Fruit fly (Drosophila melanogaster) whole organism, embryonic: ENCODE results near the gene tho2.

Experiments used
- Aef1 ChIP-seq: fragments of 200-800 bp; sonication (Bioruptor generic); IDR thresholded peaks from 3 replicates; pipeline ENCODE4 v1.3.6; 2022; ENCODE audit warnings: missing biosample characterization, missing genetic modification characterization
- CG1024 ChIP-seq: fragments of 200-800 bp; sonication (Bioruptor generic); IDR thresholded peaks from 2 replicates; pipeline ENCODE4 v1.3.6; 2022; ENCODE audit warnings: missing biosample characterization, missing genetic modification characterization
- CG12155 ChIP-seq: fragments of 200-800 bp; sonication (Bioruptor generic); optimal IDR thresholded peaks from 3 replicates; lab custom pipeline; 2016; ENCODE audit warnings: missing biosample characterization, missing genetic modification characterization
- CG1233 ChIP-seq: fragments of 200-800 bp; sonication (Bioruptor generic); optimal IDR thresholded peaks from 4 replicates; lab custom pipeline; 2018; ENCODE audit warnings: missing biosample characterization, mild to moderate bottlenecking, missing genetic modification characterization
- CG12659 ChIP-seq: fragments of 200-800 bp; sonication (Bioruptor generic); optimal IDR thresholded peaks from 3 replicates; lab custom pipeline; 2017; ENCODE audit warnings: mild to moderate bottlenecking, missing biosample characterization, missing genetic modification reagents, missing genetic modification characterization
- CG13123 ChIP-seq: fragments of 200-800 bp; sonication (Bioruptor generic); optimal IDR thresholded peaks from 2 replicates; lab custom pipeline; 2016; ENCODE audit warnings: missing biosample characterization, missing genetic modification characterization
- CG1529 ChIP-seq: fragments of 200-800 bp; sonication (Bioruptor generic); optimal IDR thresholded peaks from 3 replicates; lab custom pipeline; 2018; ENCODE audit warnings: missing biosample characterization, missing genetic modification characterization
- CG1602 ChIP-seq: fragments of 200-800 bp; sonication (Bioruptor generic); optimal IDR thresholded peaks from 3 replicates; lab custom pipeline; 2016; ENCODE audit warnings: missing biosample characterization, missing genetic modification characterization
- CG16779 ChIP-seq: fragments of 200-800 bp; sonication (Bioruptor generic); IDR thresholded peaks from 2 replicates; pipeline ENCODE4 v1.3.6; 2022; ENCODE audit warnings: missing biosample characterization, missing genetic modification characterization
- CG17912 ChIP-seq: fragments of 200-800 bp; sonication (Bioruptor generic); optimal IDR thresholded peaks from 2 replicates; lab custom pipeline; 2018; ENCODE audit warnings: missing biosample characterization, mild to moderate bottlenecking, missing genetic modification characterization
- CG18619 ChIP-seq: fragments of 200-800 bp; sonication (Bioruptor generic); optimal IDR thresholded peaks from 3 replicates; lab custom pipeline; 2017; ENCODE audit warnings: missing biosample characterization, mild to moderate bottlenecking, missing genetic modification characterization
- CG31365 ChIP-seq: fragments of 200-800 bp; sonication (Bioruptor generic); optimal IDR thresholded peaks from 2 replicates; lab custom pipeline; 2018; ENCODE audit warnings: missing biosample characterization, mild to moderate bottlenecking, missing genetic modification characterization
- CG4360 ChIP-seq: fragments of 200-800 bp; sonication (Bioruptor generic); IDR thresholded peaks from 2 replicates; pipeline ENCODE4 v1.3.6; 2022; ENCODE audit warnings: missing biosample characterization, missing genetic modification characterization
- CG6654 ChIP-seq: fragments of 200-800 bp; sonication (Bioruptor generic); optimal IDR thresholded peaks from 2 replicates; lab custom pipeline; 2017; ENCODE audit warnings: missing biosample characterization, mild to moderate bottlenecking, missing genetic modification characterization
- CG7556 ChIP-seq: fragments of 200-800 bp; sonication (Bioruptor generic); optimal IDR thresholded peaks from 2 replicates; lab custom pipeline; 2017; ENCODE audit warnings: missing biosample characterization, mild to moderate bottlenecking, missing genetic modification characterization
- CG8281 ChIP-seq: fragments of 200-800 bp; sonication (Bioruptor generic); optimal IDR thresholded peaks from 2 replicates; lab custom pipeline; 2018; ENCODE audit warnings: missing biosample characterization, mild to moderate bottlenecking, missing genetic modification characterization, moderate library complexity
- CG8359 ChIP-seq: fragments of 200-800 bp; sonication (Bioruptor generic); optimal IDR thresholded peaks from 2 replicates; lab custom pipeline; 2017; ENCODE audit warnings: missing biosample characterization, mild to moderate bottlenecking, missing genetic modification characterization, borderline replicate concordance
- CG9215 ChIP-seq: fragments of 200-800 bp; sonication (Bioruptor generic); IDR thresholded peaks from 2 replicates; pipeline ENCODE4 v1.3.6; 2022; ENCODE audit warnings: missing biosample characterization, missing genetic modification characterization
- CG9932 ChIP-seq: fragments of 200-800 bp; sonication (Bioruptor generic); IDR thresholded peaks from 2 replicates; pipeline ENCODE4 v1.3.6; 2022; ENCODE audit warnings: missing biosample characterization, missing genetic modification characterization
- Dad ChIP-seq: fragments of 200-800 bp; sonication (Bioruptor generic); optimal IDR thresholded peaks from 3 replicates; lab custom pipeline; 2016; ENCODE audit warnings: missing biosample characterization, missing genetic modification characterization
- Dek ChIP-seq: fragments of 200-800 bp; sonication (Bioruptor generic); optimal IDR thresholded peaks from 3 replicates; lab custom pipeline; 2019; ENCODE audit warnings: missing biosample characterization, mild to moderate bottlenecking, missing genetic modification characterization, moderate library complexity
- E2f1 ChIP-seq: fragments of 200-800 bp; sonication (Bioruptor generic); IDR thresholded peaks from 2 replicates; pipeline ENCODE4 v1.3.6; 2022; ENCODE audit warnings: missing biosample characterization, missing genetic modification characterization
- Nf-YA ChIP-seq: fragments of 200-800 bp; sonication (Bioruptor generic); IDR thresholded peaks from 2 replicates; pipeline ENCODE4 v1.3.6; 2022; ENCODE audit warnings: missing biosample characterization, missing genetic modification characterization
- Opbp ChIP-seq: fragments of 200-800 bp; sonication (Bioruptor generic); IDR thresholded peaks from 3 replicates; pipeline ENCODE4 v1.3.6; 2022; ENCODE audit warnings: missing biosample characterization, missing genetic modification characterization; ENCODE audit not compliant: partially characterized antibody
- Six4 ChIP-seq: fragments of 200-800 bp; sonication (Bioruptor generic); optimal IDR thresholded peaks from 2 replicates; lab custom pipeline; 2016; ENCODE audit warnings: missing biosample characterization, missing genetic modification characterization
- TFAM ChIP-seq: fragments of 200-800 bp; sonication (Bioruptor generic); optimal IDR thresholded peaks from 2 replicates; lab custom pipeline; 2017; ENCODE audit warnings: missing biosample characterization, missing genetic modification characterization, inconsistent platforms
- Tbp ChIP-seq: fragments of >200 bp; optimal IDR thresholded peaks from 2 replicates; lab custom pipeline; 2018; ENCODE audit warnings: missing biosample characterization, missing genetic modification characterization
- Xrp1 ChIP-seq: fragments of 200-800 bp; sonication (Bioruptor generic); IDR thresholded peaks from 2 replicates; pipeline ENCODE4 v1.3.6; 2022; ENCODE audit warnings: missing biosample characterization, missing genetic modification characterization
- caup ChIP-seq: fragments of 200-800 bp; sonication (Bioruptor generic); optimal IDR thresholded peaks from 3 replicates; lab custom pipeline; 2017; ENCODE audit warnings: missing biosample characterization, mild to moderate bottlenecking, missing genetic modification characterization, moderate library complexity; ENCODE audit not compliant: severe bottlenecking
- croc ChIP-seq: fragments of 200-800 bp; sonication (Bioruptor generic); conservative IDR thresholded peaks from 3 replicates; pipeline ENCODE4 v1.3.6; 2022; ENCODE audit warnings: missing biosample characterization, missing genetic modification characterization
- disco-r ChIP-seq: fragments of 200-800 bp; sonication (Bioruptor generic); optimal IDR thresholded peaks from 2 replicates; lab custom pipeline; 2016; ENCODE audit warnings: missing biosample characterization, missing genetic modification characterization
- dm ChIP-seq: fragments of 200-800 bp; sonication (Bioruptor generic); optimal IDR thresholded peaks from 3 replicates; lab custom pipeline; 2016; ENCODE audit warnings: missing biosample characterization, missing genetic modification characterization
- eve ChIP-seq, 2 experiments: fragments of >200 bp; optimal IDR thresholded peaks; 2 replicates each; lab custom pipeline; 2017; ENCODE audit warnings: missing biosample characterization in 2 of 2, missing genetic modification characterization in 2 of 2
- eyg ChIP-seq: fragments of 200-800 bp; sonication (Bioruptor generic); optimal IDR thresholded peaks from 3 replicates; lab custom pipeline; 2016; ENCODE audit warnings: missing biosample characterization, missing genetic modification characterization
- fd3F ChIP-seq: fragments of 200-800 bp; sonication (Bioruptor generic); optimal IDR thresholded peaks from 2 replicates; lab custom pipeline; 2018; ENCODE audit warnings: missing biosample characterization, mild to moderate bottlenecking, missing genetic modification characterization, moderate library complexity
- ftz-f1 ChIP-seq: fragments of 200-800 bp; sonication (Bioruptor generic); optimal IDR thresholded peaks from 2 replicates; lab custom pipeline; 2016; ENCODE audit warnings: missing biosample characterization, missing genetic modification characterization
- gsb-n ChIP-seq: fragments of 200-800 bp; sonication (Bioruptor generic); optimal IDR thresholded peaks from 3 replicates; lab custom pipeline; 2018; ENCODE audit warnings: missing biosample characterization, mild to moderate bottlenecking, missing genetic modification characterization
- her ChIP-seq: fragments of 200-800 bp; sonication (Bioruptor generic); optimal IDR thresholded peaks from 2 replicates; lab custom pipeline; 2016; ENCODE audit warnings: missing biosample characterization, missing genetic modification characterization
- lilli ChIP-seq: fragments of 200-800 bp; sonication (Bioruptor generic); optimal IDR thresholded peaks from 3 replicates; lab custom pipeline; 2016; ENCODE audit warnings: missing biosample characterization, missing genetic modification characterization
- lmd ChIP-seq: fragments of 200-800 bp; sonication (Bioruptor generic); IDR thresholded peaks from 2 replicates; pipeline ENCODE4 v1.3.6; 2022; ENCODE audit warnings: missing biosample characterization, missing genetic modification characterization
- luna ChIP-seq: fragments of 200-800 bp; sonication (Bioruptor generic); optimal IDR thresholded peaks from 2 replicates; lab custom pipeline; 2016; ENCODE audit warnings: missing biosample characterization, missing genetic modification characterization
- nerfin-1 ChIP-seq: fragments of 200-800 bp; sonication (Bioruptor generic); optimal IDR thresholded peaks from 3 replicates; lab custom pipeline; 2019; ENCODE audit warnings: missing biosample characterization, mild to moderate bottlenecking, missing genetic modification characterization, moderate library complexity
- onecut ChIP-seq: fragments of 200-800 bp; sonication (Bioruptor generic); IDR thresholded peaks from 2 replicates; pipeline ENCODE4 v1.3.6; 2022; ENCODE audit warnings: missing biosample characterization, missing genetic modification characterization
- org-1 ChIP-seq: fragments of 200-800 bp; sonication (Bioruptor generic); optimal IDR thresholded peaks from 2 replicates; lab custom pipeline; 2017; ENCODE audit warnings: missing biosample characterization, missing genetic modification characterization
- ro ChIP-seq: fragments of 200-800 bp; sonication (Bioruptor generic); IDR thresholded peaks from 2 replicates; pipeline ENCODE4 v1.3.6; 2022; ENCODE audit warnings: missing biosample characterization, missing genetic modification characterization
- sima ChIP-seq: fragments of 200-800 bp; sonication (Bioruptor generic); optimal IDR thresholded peaks from 2 replicates; lab custom pipeline; 2016; ENCODE audit warnings: missing biosample characterization, missing genetic modification characterization
- sob ChIP-seq: fragments of 200-800 bp; sonication (Bioruptor generic); IDR thresholded peaks from 2 replicates; pipeline ENCODE4 v1.3.6; 2022; ENCODE audit warnings: missing biosample characterization, missing genetic modification characterization
- sqz ChIP-seq: fragments of 200-800 bp; sonication (Bioruptor generic); optimal IDR thresholded peaks from 3 replicates; lab custom pipeline; 2018; ENCODE audit warnings: missing biosample characterization, mild to moderate bottlenecking, missing genetic modification characterization
- sug ChIP-seq: fragments of 200-800 bp; optimal IDR thresholded peaks from 2 replicates; lab custom pipeline; 2019; ENCODE audit warnings: missing biosample characterization, mild to moderate bottlenecking, missing genetic modification characterization, moderate library complexity
- toy ChIP-seq: fragments of 200-800 bp; sonication (Bioruptor generic); IDR thresholded peaks from 2 replicates; pipeline ENCODE4 v1.3.6; 2022; ENCODE audit warnings: missing biosample characterization, missing genetic modification characterization
- ttk ChIP-seq: fragments of 200-800 bp; sonication (Bioruptor generic); IDR thresholded peaks from 2 replicates; pipeline ENCODE4 v2.1.2; 2022; ENCODE audit warnings: missing biosample characterization, missing genetic modification characterization
- vnd ChIP-seq: fragments of 200-800 bp; sonication (Bioruptor generic); IDR thresholded peaks from 3 replicates; pipeline ENCODE4 v1.3.6; 2022; ENCODE audit warnings: missing biosample characterization, missing genetic modification characterization; ENCODE audit not compliant: partially characterized antibody
- zf30C ChIP-seq: fragments of 200-800 bp; sonication (Bioruptor generic); optimal IDR thresholded peaks from 3 replicates; lab custom pipeline; 2018; ENCODE audit warnings: missing biosample characterization, mild to moderate bottlenecking, missing genetic modification characterization

Gene tho2

DNA sequence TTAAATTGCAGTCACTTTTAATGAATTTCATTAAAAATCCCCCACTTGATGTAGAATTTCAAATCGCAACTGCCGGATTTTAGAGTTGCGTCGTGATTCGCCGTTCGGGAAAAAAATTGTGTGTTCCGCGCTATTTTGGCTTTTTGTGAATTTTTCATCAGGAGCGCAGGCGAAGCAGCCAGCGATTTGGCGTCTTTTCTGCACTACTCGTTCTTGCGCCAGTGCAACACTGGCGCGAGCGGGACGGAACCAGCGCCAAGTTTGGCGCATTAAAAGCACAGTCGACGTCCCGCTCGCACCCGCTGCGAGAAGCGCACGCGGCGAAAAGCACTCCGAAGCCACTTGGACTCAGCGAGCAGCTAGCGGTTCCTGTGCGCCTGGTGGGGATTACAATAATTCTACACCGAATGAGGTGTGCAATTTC, 48.4 kb upstream of the tho2 start (continued):
- TF ChIP-seq Dek (tag; lab: Kevin White, UChicago) (no peak), gsb-n (tag; lab: Kevin White, UChicago) (peak; percentile 38), eve (GFP tag; optimal IDR thresholded peaks at IDR 0.05; lab: Kevin White, UChicago) (no peak), CG8359 (GFP tag; lab: Kevin White, UChicago) (peak; percentile 10), CG9932 (no peak), dm (GFP tag; lab: Kevin White, UChicago) (peak; percentile 83), caup (peak; percentile 53), Six4 (no peak), CG1602 (GFP tag; lab: Kevin White, UChicago) (no peak), org-1 (GFP tag; lab: Kevin White, UChicago) (no peak), TFAM (GFP tag; lab: Kevin White, UChicago) (no peak), lilli (GFP tag; lab: Kevin White, UChicago) (peak; percentile 26), Tbp (GFP tag; lab: Kevin White, UChicago) (no peak), sob (GFP tag; lab: Robert Waterston, UW) (no peak), CG6654 (no peak), Aef1 (GFP tag; lab: Robert Waterston, UW) (no peak), toy (GFP tag; lab: Robert Waterston, UW) (no peak), ro (GFP tag; lab: Robert Waterston, UW) (no peak), fd3F (GFP tag; lab: Kevin White, UChicago) (no peak), nerfin-1 (peak; percentile 33), sima (GFP tag; lab: Kevin White, UChicago) (no peak), ttk (GFP tag; lab: Robert Waterston, UW) (no peak), CG16779 (no peak), CG1233 (GFP tag; lab: Kevin White, UChicago) (peak; percentile 28), croc (GFP tag; lab: Robert Waterston, UW) (no peak), CG12659 (GFP tag; lab: Kevin White, UChicago) (peak; percentile 86), vnd (GFP tag; lab: Robert Waterston, UW) (no peak), E2f1 (no peak), Xrp1 (GFP tag; lab: Robert Waterston, UW) (no peak), CG13123 (GFP tag; lab: Kevin White, UChicago) (peak; percentile 16), sug (tag; lab: Kevin White, UChicago) (peak; percentile 82), zf30C (GFP tag; lab: Kevin White, UChicago) (peak; percentile 59), CG7556 (GFP tag; lab: Kevin White, UChicago) (no peak), sqz (GFP tag; lab: Kevin White, UChicago) (peak; percentile 86), CG12155 (GFP tag; lab: Kevin White, UChicago) (peak; percentile 89), lmd (GFP tag; lab: Robert Waterston, UW) (no peak), CG4360 (GFP tag; lab: Robert Waterston, UW) (no peak), Nf-YA (GFP tag; lab: Robert Waterston, UW) (no peak), CG1024 (GFP tag; lab: Robert Waterston, UW) (no peak), CG17912 (GFP tag; lab: Kevin White, UChicago) (peak; percentile 84), CG9215 (GFP tag; lab: Robert Waterston, UW) (no peak), CG31365 (tag; lab: Kevin White, UChicago) (peak; percentile 52), ftz-f1 (GFP tag; lab: Kevin White, UChicago) (peak; percentile 95), disco-r (peak; percentile 15), Dad (peak; percentile 47), luna (GFP tag; lab: Kevin White, UChicago) (no peak), CG18619 (GFP tag; lab: Kevin White, UChicago) (peak; percentile 9), eyg (GFP tag; lab: Kevin White, UChicago) (no peak), Opbp (GFP tag; lab: Robert Waterston, UW) (no peak), CG1529 (GFP tag; lab: Kevin White, UChicago) (peak; percentile 28), CG8281 (tag; lab: Kevin White, UChicago) (peak; percentile 12), onecut (peak; percentile 53), her (peak; percentile 99)
